Fruit fly (Drosophila melanogaster) whole organism, prepupa: ENCODE data around the gene CG46281.

Experiments used
- Blimp-1 ChIP-seq: fragments of 200-800 bp; sonication (Bioruptor generic); optimal IDR thresholded peaks from 3 replicates; lab custom pipeline; 2017; ENCODE audit warnings: missing biosample characterization, missing genetic modification characterization, mild to moderate bottlenecking, moderate library complexity, missing genetic modification reagents
- CG10631 ChIP-seq: fragments of 200-800 bp; sonication (Bioruptor generic); optimal IDR thresholded peaks from 2 replicates; lab custom pipeline; 2016; ENCODE audit warnings: missing biosample characterization, missing genetic modification characterization
- CG3919 ChIP-seq: fragments of 200-800 bp; sonication (Bioruptor generic); optimal IDR thresholded peaks from 3 replicates; lab custom pipeline; 2016; ENCODE audit warnings: missing biosample characterization, missing genetic modification characterization
- CG8319 ChIP-seq: fragments of 200-800 bp; sonication (Bioruptor generic); optimal IDR thresholded peaks from 3 replicates; lab custom pipeline; 2016; ENCODE audit warnings: missing biosample characterization, missing genetic modification characterization
- Ets96B ChIP-seq: fragments of 200-800 bp; optimal IDR thresholded peaks from 2 replicates; lab custom pipeline; 2019; ENCODE audit warnings: missing biosample characterization, mild to moderate bottlenecking, missing genetic modification characterization, moderate library complexity
- Gug ChIP-seq: fragments of 200-800 bp; sonication (Bioruptor generic); IDR thresholded peaks from 2 replicates; pipeline ENCODE4 v1.3.6; 2022; ENCODE audit warnings: missing biosample characterization, missing genetic modification characterization
- Hr38 ChIP-seq: sonication (Bioruptor generic); optimal IDR thresholded peaks from 2 replicates; lab custom pipeline; 2016; ENCODE audit warnings: missing biosample characterization, missing genetic modification characterization
- Lpt ChIP-seq: fragments of 200-800 bp; sonication (Bioruptor generic); optimal IDR thresholded peaks from 3 replicates; lab custom pipeline; 2016; ENCODE audit warnings: missing biosample characterization, missing genetic modification characterization
- achi ChIP-seq: fragments of 200-800 bp; sonication (Bioruptor generic); optimal IDR thresholded peaks from 3 replicates; lab custom pipeline; 2016; ENCODE audit warnings: missing biosample characterization, missing genetic modification characterization
- acj6 ChIP-seq: fragments of 200-800 bp; sonication (Bioruptor generic); optimal IDR thresholded peaks from 3 replicates; lab custom pipeline; 2016; ENCODE audit warnings: missing biosample characterization, missing genetic modification characterization
- dac ChIP-seq: fragments of 200-800 bp; sonication (Bioruptor generic); optimal IDR thresholded peaks from 2 replicates; lab custom pipeline; 2017; ENCODE audit warnings: missing biosample characterization, mild to moderate bottlenecking, missing genetic modification characterization
- fkh ChIP-seq: fragments of 200-800 bp; sonication (Bioruptor generic); optimal IDR thresholded peaks from 3 replicates; lab custom pipeline; 2017; ENCODE audit warnings: missing biosample characterization, mild to moderate bottlenecking, missing genetic modification characterization, moderate library complexity

dm6 chr3R:13075728-13076127, 45.6 kb upstream of the CG46281 start:
- TF ChIP-seq CG10631 (GFP tag; lab: Kevin White, UChicago) (no peak), achi (no peak), Blimp-1 (no peak), fkh (GFP tag; lab: Kevin White, UChicago) (no peak), Gug (GFP tag; lab: Robert Waterston, UW) (no peak), Hr38 (no peak), Ets96B (tag; lab: Kevin White, UChicago) (no peak), CG8319 (GFP tag; lab: Kevin White, UChicago) (no peak), dac (GFP tag; lab: Kevin White, UChicago) (no peak), CG3919 (GFP tag; lab: Kevin White, UChicago) (no peak), acj6 (GFP tag; lab: Kevin White, UChicago) (no peak), Lpt (no peak)
